Worm (Caenorhabditis elegans): Measurements from ENCODE around the gene C35C5.10.

ce11 chrX:11596876-11597275 is 40.8 kb downstream of the C35C5.10 start:
- TF ChIP-seq skn-1 (tag; optimal IDR thresholded peaks at IDR 0.05), result no peak
- no peak for TF ChIP-seq nhr-10 (tag; optimal IDR thresholded peaks at IDR 0.05)
- no peak for TF ChIP-seq lsy-2 (tag; optimal IDR thresholded peaks at IDR 0.05)
- no peak for TF ChIP-seq aly-2 (tag; optimal IDR thresholded peaks at IDR 0.05)
- TF ChIP-seq lin-39 (tag; optimal IDR thresholded peaks at IDR 0.05), result no peak
- TF ChIP-seq ztf-11 (tag; optimal IDR thresholded peaks at IDR 0.05), result no peak
- no peak for TF ChIP-seq ceh-82 (tag; optimal IDR thresholded peaks at IDR 0.05)
- TF ChIP-seq fos-1 (tag; optimal IDR thresholded peaks at IDR 0.05), result no peak
- no peak for TF ChIP-seq dmd-4 (tag; optimal IDR thresholded peaks at IDR 0.05)
- TF ChIP-seq unc-39 (tag; optimal IDR thresholded peaks at IDR 0.05), result no peak

Data from whole organism, L2 larva.